Fruit fly (Drosophila melanogaster): ENCODE results near the gene dos.

dos gene

DNA sequence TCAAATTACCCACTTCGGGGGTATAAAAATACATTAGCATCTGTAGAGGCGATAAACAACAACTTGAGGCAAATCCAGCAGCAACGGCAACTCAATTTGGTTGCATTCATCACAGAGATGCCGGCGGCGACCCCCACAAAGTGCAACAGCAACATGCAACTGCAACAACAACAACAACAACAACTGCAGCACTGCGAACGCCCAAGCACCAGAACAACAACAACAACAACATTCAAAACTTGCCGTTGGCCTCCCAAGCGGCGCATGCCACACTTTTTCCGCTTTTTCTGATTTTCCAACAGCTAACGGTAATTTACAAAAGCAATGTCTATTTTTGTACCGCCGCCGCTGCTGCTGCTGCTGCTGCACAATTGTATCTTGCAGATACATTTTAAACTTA, 10.9 kb upstream of the dos start:
- no peak for TF ChIP-seq CG7045 (GFP tag; optimal IDR thresholded peaks at IDR 0.05)

dm6 chr3L:2578737-2579136, 10.5 kb upstream of the dos start:
- no peak for TF ChIP-seq Crg-1 (GFP tag; optimal IDR thresholded peaks at IDR 0.05)
- no peak for TF ChIP-seq CG5204 (GFP tag; optimal IDR thresholded peaks at IDR 0.05)
- TF ChIP-seq tj (GFP tag; optimal IDR thresholded peaks at IDR 0.05): no peak
- TF ChIP-seq cnc (optimal IDR thresholded peaks at IDR 0.05): no peak
- peak; percentile 73 for TF ChIP-seq kay (GFP tag; ENCODE audit: borderline replicate concordance)
- no peak for TF ChIP-seq pad (GFP tag; optimal IDR thresholded peaks at IDR 0.05)
- no peak for TF ChIP-seq CG12768 (GFP tag; optimal IDR thresholded peaks at IDR 0.05)
- TF ChIP-seq CG1620 (GFP tag; optimal IDR thresholded peaks at IDR 0.05): no peak
- TF ChIP-seq bab1 (GFP tag; optimal IDR thresholded peaks at IDR 0.05): no peak
- TF ChIP-seq CG33017 (tag; optimal IDR thresholded peaks at IDR 0.05): no peak
- peak; percentile 18 for TF ChIP-seq CG14711 (tag; optimal IDR thresholded peaks at IDR 0.05)
- TF ChIP-seq Hr96 (GFP tag; optimal IDR thresholded peaks at IDR 0.05): no peak
- TF ChIP-seq CG7045 (GFP tag; optimal IDR thresholded peaks at IDR 0.05): no peak
- TF ChIP-seq CG11617 (GFP tag; optimal IDR thresholded peaks at IDR 0.05): no peak
- TF ChIP-seq Mnt (GFP tag; optimal IDR thresholded peaks at IDR 0.05): no peak
- TF ChIP-seq CG7101 (tag; optimal IDR thresholded peaks at IDR 0.05): peak; percentile 6
- no peak for TF ChIP-seq cic (GFP tag; optimal IDR thresholded peaks at IDR 0.05)
- TF ChIP-seq ovo (GFP tag; optimal IDR thresholded peaks at IDR 0.05): no peak
- no peak for TF ChIP-seq toe (GFP tag; optimal IDR thresholded peaks at IDR 0.05)

dm6 chr3L:2579557-2580224, 9.5 kb upstream of the dos start:
- TF ChIP-seq cnc (optimal IDR thresholded peaks at IDR 0.05): no peak
- TF ChIP-seq Crg-1 (GFP tag; optimal IDR thresholded peaks at IDR 0.05): no peak
- TF ChIP-seq bab1 (GFP tag; optimal IDR thresholded peaks at IDR 0.05): no peak
- no peak for TF ChIP-seq Mnt (GFP tag; optimal IDR thresholded peaks at IDR 0.05)
- no peak for TF ChIP-seq CG1620 (GFP tag; optimal IDR thresholded peaks at IDR 0.05)
- TF ChIP-seq pad (GFP tag; optimal IDR thresholded peaks at IDR 0.05): no peak
- TF ChIP-seq tj (GFP tag; optimal IDR thresholded peaks at IDR 0.05): no peak
- no peak for TF ChIP-seq CG7045 (GFP tag; optimal IDR thresholded peaks at IDR 0.05)
- TF ChIP-seq Hr96 (GFP tag; optimal IDR thresholded peaks at IDR 0.05): no peak
- TF ChIP-seq Clk (GFP tag; optimal IDR thresholded peaks at IDR 0.05): no peak

DNA sequence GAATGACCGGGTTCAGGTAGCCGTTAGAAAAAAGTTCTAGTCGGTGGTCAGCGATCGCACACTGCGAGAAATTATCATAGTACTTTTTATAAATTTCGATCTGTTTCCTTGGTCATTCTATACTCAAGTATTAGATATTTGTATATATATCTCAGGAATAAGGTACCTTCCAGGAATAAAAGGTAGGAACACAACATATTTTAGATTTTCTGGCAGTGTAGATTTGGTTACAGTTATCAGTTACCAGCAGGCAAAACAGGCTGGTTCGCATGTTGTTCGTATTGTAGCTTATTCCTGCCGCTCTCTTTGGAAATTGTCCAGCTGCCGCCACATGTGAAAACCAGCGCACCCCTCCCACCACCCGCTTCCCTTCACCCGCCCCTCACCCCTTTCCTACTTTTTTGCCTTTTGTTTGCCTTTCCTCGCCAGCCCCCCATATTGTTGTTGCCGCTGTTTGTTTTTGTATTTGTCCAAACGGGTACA, 7.8 kb upstream of the dos start:
- TF ChIP-seq tj (GFP tag; optimal IDR thresholded peaks at IDR 0.05) (peak; percentile 52), CG14711 (tag; optimal IDR thresholded peaks at IDR 0.05) (peak; percentile 60), Clk (GFP tag; optimal IDR thresholded peaks at IDR 0.05) (peak; percentile 6), cic (GFP tag; optimal IDR thresholded peaks at IDR 0.05) (peak; percentile 18), pad (GFP tag; optimal IDR thresholded peaks at IDR 0.05) (peak; percentile 20), CG12768 (GFP tag; optimal IDR thresholded peaks at IDR 0.05) (peak; percentile 31), CG5204 (GFP tag; optimal IDR thresholded peaks at IDR 0.05) (no peak), Crg-1 (GFP tag; optimal IDR thresholded peaks at IDR 0.05) (no peak), CG33017 (tag; optimal IDR thresholded peaks at IDR 0.05) (peak; percentile 43), ovo (GFP tag; optimal IDR thresholded peaks at IDR 0.05) (no peak), CG11617 (GFP tag; optimal IDR thresholded peaks at IDR 0.05) (peak; percentile 54), bab1 (GFP tag; optimal IDR thresholded peaks at IDR 0.05) (peak; percentile 16), cnc (optimal IDR thresholded peaks at IDR 0.05) (no peak), Hr96 (GFP tag; optimal IDR thresholded peaks at IDR 0.05) (peak; percentile 11), toe (GFP tag; optimal IDR thresholded peaks at IDR 0.05) (no peak), CG1620 (GFP tag; optimal IDR thresholded peaks at IDR 0.05) (no peak), kay (GFP tag; ENCODE audit: borderline replicate concordance) (no peak), CG7101 (tag; optimal IDR thresholded peaks at IDR 0.05) (peak; percentile 65), CG7045 (GFP tag; optimal IDR thresholded peaks at IDR 0.05) (peak; percentile 62), Mnt (GFP tag; optimal IDR thresholded peaks at IDR 0.05) (no peak)

dm6 chr3L:2581857-2582256, 7.4 kb upstream of the dos start:
- TF ChIP-seq Crg-1 (GFP tag; optimal IDR thresholded peaks at IDR 0.05) (no peak), tj (GFP tag; optimal IDR thresholded peaks at IDR 0.05) (no peak), cic (GFP tag; optimal IDR thresholded peaks at IDR 0.05) (no peak), CG1620 (GFP tag; optimal IDR thresholded peaks at IDR 0.05) (no peak), kay (GFP tag; ENCODE audit: borderline replicate concordance) (no peak), CG12768 (GFP tag; optimal IDR thresholded peaks at IDR 0.05) (no peak)

DNA sequence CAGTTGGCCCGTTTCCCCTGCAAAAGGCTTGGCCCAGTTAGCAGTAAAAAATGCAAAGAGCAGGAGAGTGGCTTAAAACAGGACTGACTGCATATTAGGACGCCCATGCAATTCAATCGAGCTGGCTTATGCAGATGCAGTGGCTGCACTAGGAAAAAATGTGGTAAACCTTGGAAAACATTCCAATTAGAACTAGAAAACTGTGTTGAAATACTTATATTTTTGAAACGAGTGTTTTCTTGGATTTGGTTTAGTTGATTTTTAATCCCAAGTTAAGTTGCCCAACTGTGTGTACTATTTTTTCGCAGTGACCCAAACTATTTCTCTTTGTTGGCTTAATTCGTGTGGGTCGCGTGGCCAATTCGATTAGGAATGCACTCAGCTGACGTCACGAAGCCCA, 6.9 kb upstream of the dos start:
- no peak for TF ChIP-seq kay (GFP tag; ENCODE audit: borderline replicate concordance)
- TF ChIP-seq CG11617 (GFP tag; optimal IDR thresholded peaks at IDR 0.05): no peak
- no peak for TF ChIP-seq toe (GFP tag; optimal IDR thresholded peaks at IDR 0.05)
- TF ChIP-seq tj (GFP tag; optimal IDR thresholded peaks at IDR 0.05): no peak
- no peak for TF ChIP-seq CG33017 (tag; optimal IDR thresholded peaks at IDR 0.05)
